Worm (Caenorhabditis elegans) whole organism, L3 larva: ENCODE measurements around the gene col-181.
A peak's percentile ranks its signal among the peaks of the same experiment; 100 is the strongest.

Source experiments
- R02D3.7 ChIP-seq: fragments of 150-350 bp; optimal IDR thresholded peaks from 2 replicates; lab custom pipeline; 2014; ENCODE audit warnings: missing biosample characterization, missing genetic modification characterization
- ZK546.5 ChIP-seq: sonication (generic microtip); optimal IDR thresholded peaks from 2 replicates; lab custom pipeline; 2017; ENCODE audit warnings: missing biosample characterization, missing genetic modification characterization
- aly-2 ChIP-seq: fragments of 150-350 bp; optimal IDR thresholded peaks from 2 replicates; lab custom pipeline; 2014; ENCODE audit warnings: missing biosample characterization, missing genetic modification characterization
- ama-1 ChIP-seq: fragments of 150-350 bp; optimal IDR thresholded peaks from 2 replicates; lab custom pipeline; 2018
- ceh-16 ChIP-seq: sonication (generic microtip); optimal IDR thresholded peaks from 2 replicates; lab custom pipeline; 2017; ENCODE audit warnings: missing biosample characterization, missing genetic modification characterization
- daf-12 ChIP-seq: fragments of 150-350 bp; optimal IDR thresholded peaks from 2 replicates; lab custom pipeline; 2014; ENCODE audit warnings: missing biosample characterization, missing genetic modification reagents, missing genetic modification characterization
- egl-5 ChIP-seq: fragments of 150-350 bp; optimal IDR thresholded peaks from 2 replicates; lab custom pipeline; 2017; ENCODE audit warnings: missing biosample characterization, missing genetic modification reagents, missing genetic modification characterization, inconsistent platforms
- elt-1 ChIP-seq: fragments of 150-350 bp; optimal IDR thresholded peaks from 2 replicates; lab custom pipeline; 2014; ENCODE audit warnings: missing biosample characterization, missing genetic modification characterization
- elt-2 ChIP-seq: sonication (generic microtip); optimal IDR thresholded peaks from 2 replicates; lab custom pipeline; 2016; ENCODE audit warnings: missing genetic modification reagents, mild to moderate bottlenecking, missing genetic modification characterization, missing compliant biosample characterization
- elt-3 ChIP-seq, 3 experiments: fragments of 150-350 bp in 1 of 3; sonication (generic microtip) in 2 of 3; optimal IDR thresholded peaks; 2 replicates in 2 of 3; 4 replicates in 1 of 3; lab custom pipeline; 2014 to 2017; ENCODE audit warnings: missing biosample characterization in 3 of 3, missing genetic modification characterization in 3 of 3
- eor-1 ChIP-seq, 2 experiments: fragments of 150-350 bp; optimal IDR thresholded peaks; 2 replicates each; lab custom pipeline; 2014 to 2018; ENCODE audit warnings: missing biosample characterization in 2 of 2, missing genetic modification characterization in 2 of 2
- fos-1 ChIP-seq: fragments of 150-350 bp; optimal IDR thresholded peaks from 2 replicates; lab custom pipeline; 2014; ENCODE audit warnings: missing biosample characterization, missing genetic modification characterization
- hmg-11 ChIP-seq: sonication (generic microtip); optimal IDR thresholded peaks from 2 replicates; lab custom pipeline; 2016; ENCODE audit warnings: missing genetic modification characterization, missing compliant biosample characterization
- lin-15B ChIP-seq: fragments of 150-350 bp; optimal IDR thresholded peaks from 2 replicates; lab custom pipeline; 2014; ENCODE audit warnings: missing biosample characterization, missing genetic modification characterization
- lin-39 ChIP-seq: fragments of 150-350 bp; optimal IDR thresholded peaks from 2 replicates; lab custom pipeline; 2018; ENCODE audit warnings: missing biosample characterization, missing genetic modification reagents, missing genetic modification characterization
- mml-1 ChIP-seq: fragments of 150-350 bp; sonication (generic microtip); optimal IDR thresholded peaks from 3 replicates; lab custom pipeline; 2014; ENCODE audit warnings: missing biosample characterization, missing genetic modification characterization
- nfya-1 ChIP-seq: sonication (generic microtip); optimal IDR thresholded peaks from 2 replicates; lab custom pipeline; 2017; ENCODE audit warnings: missing genetic modification characterization, mild to moderate bottlenecking, missing compliant biosample characterization, antibody characterized with exemption, moderate library complexity; ENCODE audit not compliant: insufficient read depth
- nhr-11 ChIP-seq: fragments of 150-350 bp; optimal IDR thresholded peaks from 2 replicates; lab custom pipeline; 2014; ENCODE audit warnings: missing biosample characterization, missing genetic modification characterization
- nhr-12 ChIP-seq: fragments of 150-350 bp; optimal IDR thresholded peaks from 2 replicates; lab custom pipeline; 2014; ENCODE audit warnings: missing biosample characterization, missing genetic modification characterization
- nhr-25 ChIP-seq: sonication (generic microtip); optimal IDR thresholded peaks from 2 replicates; lab custom pipeline; 2017; ENCODE audit warnings: missing biosample characterization, missing genetic modification characterization
- nhr-28 ChIP-seq: fragments of 150-350 bp; optimal IDR thresholded peaks from 2 replicates; lab custom pipeline; 2014; ENCODE audit warnings: missing biosample characterization, missing genetic modification characterization
- nhr-43 ChIP-seq: sonication (generic microtip); optimal IDR thresholded peaks from 2 replicates; lab custom pipeline; 2016; ENCODE audit warnings: mild to moderate bottlenecking, missing genetic modification characterization, missing compliant biosample characterization; ENCODE audit not compliant: poor library complexity, severe bottlenecking
- nhr-67 ChIP-seq: fragments of 150-350 bp; optimal IDR thresholded peaks from 2 replicates; lab custom pipeline; 2014; ENCODE audit warnings: missing biosample characterization, missing genetic modification characterization
- nhr-76 ChIP-seq: fragments of 150-350 bp; sonication (generic microtip); optimal IDR thresholded peaks from 5 replicates; lab custom pipeline; 2014; ENCODE audit warnings: missing biosample characterization, missing genetic modification characterization
- nhr-77 ChIP-seq: fragments of 150-350 bp; optimal IDR thresholded peaks from 2 replicates; lab custom pipeline; 2014; ENCODE audit warnings: missing biosample characterization, missing genetic modification characterization
- pha-4 ChIP-seq: fragments of 150-350 bp; optimal IDR thresholded peaks from 2 replicates; lab custom pipeline; 2014; ENCODE audit warnings: missing biosample characterization, missing genetic modification reagents, missing genetic modification characterization
- pqm-1 ChIP-seq: fragments of 150-350 bp; optimal IDR thresholded peaks from 2 replicates; lab custom pipeline; 2017; ENCODE audit warnings: missing biosample characterization, missing genetic modification characterization, inconsistent platforms
- skn-1 ChIP-seq: fragments of 150-350 bp; optimal IDR thresholded peaks from 2 replicates; lab custom pipeline; 2014; ENCODE audit warnings: missing biosample characterization, missing genetic modification characterization
- snpc-4 ChIP-seq: fragments of 150-350 bp; optimal IDR thresholded peaks from 2 replicates; lab custom pipeline; 2014; ENCODE audit warnings: missing biosample characterization, missing genetic modification characterization
- zag-1 ChIP-seq: fragments of 150-350 bp; optimal IDR thresholded peaks from 2 replicates; lab custom pipeline; 2014; ENCODE audit warnings: missing biosample characterization, missing genetic modification characterization
- ztf-11 ChIP-seq: fragments of 150-350 bp; optimal IDR thresholded peaks from 2 replicates; lab custom pipeline; 2014; ENCODE audit warnings: missing biosample characterization, missing genetic modification characterization

col-181 gene

ce11 chrX:12145919-12146318, 41.2 kb downstream of the col-181 start:
- TF ChIP-seq nhr-11 (tag; lab: Kevin White, UChicago): no peak
- no peak for TF ChIP-seq eor-1 (tag; optimal IDR thresholded peaks at IDR 0.05; lab: Kevin White, UChicago)
- TF ChIP-seq ztf-11 (tag; lab: Kevin White, UChicago): no peak
- peak; percentile 9 for TF ChIP-seq pqm-1 (tag; lab: Kevin White, UChicago)
- TF ChIP-seq nhr-77 (tag; lab: Kevin White, UChicago): no peak
- peak; percentile 48 for TF ChIP-seq elt-2 (tag; lab: Kevin White, UChicago)

DNA sequence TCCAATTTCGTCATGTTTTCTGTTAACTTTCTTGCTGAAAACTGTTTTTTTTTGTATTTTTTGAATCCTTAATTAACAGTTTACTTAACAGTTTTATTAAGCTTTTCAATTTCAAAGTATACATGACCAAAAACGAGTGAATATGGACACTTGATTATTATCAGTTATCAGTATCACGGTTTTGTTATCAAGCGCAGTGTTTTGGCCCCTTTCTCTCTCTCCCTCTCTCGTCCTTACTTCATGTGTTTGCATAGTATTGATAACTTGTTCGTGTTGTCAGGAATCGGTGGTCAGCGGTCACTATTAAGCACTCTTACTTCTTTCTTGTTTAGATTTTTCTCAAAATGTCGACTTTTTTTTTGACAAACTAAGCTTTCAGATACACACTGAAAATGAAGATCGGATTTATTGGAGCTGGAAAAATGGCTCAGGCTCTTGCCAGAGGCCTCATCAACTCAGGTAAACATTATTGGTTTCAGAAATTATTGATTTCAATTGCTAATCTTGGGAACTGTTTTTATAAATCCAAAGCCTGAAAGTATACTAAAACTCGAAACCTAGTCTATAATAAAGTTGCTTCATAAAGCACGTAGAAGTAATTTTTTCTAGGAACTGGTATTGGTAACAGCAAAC, 41.8 kb downstream of the col-181 start, which contains the start of gene pycr-1:
Gene pycr-1, plus strand, starts transcription at position 380 of the 633 bp plus-strand sequence.
- TF ChIP-seq snpc-4 (tag; lab: Kevin White, UChicago) (no peak), pqm-1 (tag; lab: Kevin White, UChicago) (peak; percentile 70), elt-2 (tag; lab: Kevin White, UChicago) (peak; percentile 72), mml-1 (tag; lab: Kevin White, UChicago) (no peak), elt-1 (no peak), ZK546.5 (tag; lab: Kevin White, UChicago) (no peak), skn-1 (tag; lab: Kevin White, UChicago) (no peak), R02D3.7 (tag; lab: Kevin White, UChicago) (no peak), lin-15B (tag; lab: Kevin White, UChicago) (no peak), nfya-1 (tag; lab: Kevin White, UChicago) (no peak), pha-4 (peak; percentile 35), nhr-28 (tag; lab: Kevin White, UChicago) (no peak), eor-1 (tag; optimal IDR thresholded peaks at IDR 0.05; lab: Kevin White, UChicago) (no peak), aly-2 (no peak), elt-3 (tag; optimal IDR thresholded peaks at IDR 0.05; lab: Kevin White, UChicago) (peak in 1 of 3 experiments; percentile 2), nhr-67 (tag; lab: Kevin White, UChicago) (no peak), nhr-12 (no peak)

- peak; percentile 2 for TF ChIP-seq nfya-1 (tag; lab: Kevin White, UChicago)
- TF ChIP-seq zag-1 (tag; lab: Kevin White, UChicago): no peak
Measured at ce11 chrX:12149638-12150137, 45.0 kb downstream of the col-181 start, which contains the start of gene znf-474. znf-474 (plus strand) TSS chrX:12149924.

DNA sequence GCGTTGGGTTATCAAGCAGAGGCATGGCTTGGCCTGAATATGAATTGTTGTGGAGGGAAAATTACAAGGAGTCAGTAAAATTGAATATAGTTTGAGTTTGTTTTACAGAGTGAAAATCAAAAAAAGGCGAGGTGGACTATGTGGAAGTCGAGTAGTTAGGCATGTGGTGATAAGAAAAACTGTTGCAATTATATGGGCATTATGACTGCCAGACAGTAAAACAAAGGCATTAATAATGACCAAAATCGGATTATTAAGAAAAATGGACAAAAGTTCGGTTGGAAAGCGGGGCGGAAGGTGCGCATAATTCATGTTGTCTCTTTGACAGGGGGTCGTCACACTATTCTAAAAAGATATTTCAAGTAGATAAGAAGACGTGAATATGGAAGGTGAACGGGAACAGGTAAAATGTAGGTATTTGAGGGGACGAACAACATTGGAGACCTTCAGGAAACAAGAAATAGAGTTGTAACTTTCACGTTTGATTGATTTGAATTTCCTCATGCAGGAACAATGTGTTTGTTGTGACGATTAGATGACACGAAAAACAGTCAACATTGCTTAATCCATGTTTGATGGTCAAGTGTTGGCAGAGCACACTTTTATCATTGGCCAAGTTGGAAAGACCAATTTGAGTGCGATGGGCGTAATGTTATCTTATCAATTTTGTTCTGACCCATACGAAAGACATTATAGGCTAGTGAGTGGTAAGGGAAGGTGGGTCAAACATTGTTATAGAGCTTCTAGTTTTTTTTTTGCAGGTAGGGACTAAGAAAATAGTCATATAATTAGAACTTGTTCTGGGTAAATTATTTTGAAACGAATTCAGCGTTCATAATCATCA, 49.5 kb downstream of the col-181 start, which contains the start of gene mfsd-11:
Gene mfsd-11, minus strand, starts transcription at position 51 of the 844 bp plus-strand sequence.
- no peak for TF ChIP-seq nhr-12
- no peak for TF ChIP-seq egl-5 (tag; lab: Kevin White, UChicago)
- TF ChIP-seq elt-2 (tag; lab: Kevin White, UChicago): peak; percentile 22
- no peak for TF ChIP-seq nhr-43
- no peak for TF ChIP-seq hmg-11 (tag; lab: Kevin White, UChicago)
- no peak for TF ChIP-seq elt-3 (tag; optimal IDR thresholded peaks at IDR 0.05; lab: Kevin White, UChicago)
- TF ChIP-seq zag-1 (tag; lab: Kevin White, UChicago): no peak
- no peak for TF ChIP-seq R02D3.7 (tag; lab: Kevin White, UChicago)
- no peak for TF ChIP-seq nhr-76 (tag; lab: Kevin White, UChicago)
- no peak for TF ChIP-seq ceh-16 (tag; lab: Kevin White, UChicago)
- TF ChIP-seq nhr-25 (tag; lab: Kevin White, UChicago): peak; percentile 62
- no peak for TF ChIP-seq nhr-77 (tag; lab: Kevin White, UChicago)
- no peak for TF ChIP-seq daf-12 (tag; lab: Kevin White, UChicago)
- no peak for TF ChIP-seq fos-1 (tag; lab: Kevin White, UChicago)
- no peak for TF ChIP-seq lin-39
- no peak for TF ChIP-seq mml-1 (tag; lab: Kevin White, UChicago)
- no peak for TF ChIP-seq elt-1
- TF ChIP-seq ama-1 (lab: Kevin White, UChicago): no peak
- TF ChIP-seq pqm-1 (tag; lab: Kevin White, UChicago): peak; percentile 14
- no peak for TF ChIP-seq lin-15B (tag; lab: Kevin White, UChicago)
- no peak for TF ChIP-seq ZK546.5 (tag; lab: Kevin White, UChicago)
